Fruit fly (Drosophila melanogaster) S2 (cell line): ENCODE data around the gene CG34167.

Experiments
- CG8478 ChIP-seq: fragments of >200 bp; optimal IDR thresholded peaks from 2 replicates; lab custom pipeline; 2018
- CTCF ChIP-seq, 2 experiments: fragments of >200 bp; optimal IDR thresholded peaks; 2 replicates each; lab custom pipeline; 2018

DNA sequence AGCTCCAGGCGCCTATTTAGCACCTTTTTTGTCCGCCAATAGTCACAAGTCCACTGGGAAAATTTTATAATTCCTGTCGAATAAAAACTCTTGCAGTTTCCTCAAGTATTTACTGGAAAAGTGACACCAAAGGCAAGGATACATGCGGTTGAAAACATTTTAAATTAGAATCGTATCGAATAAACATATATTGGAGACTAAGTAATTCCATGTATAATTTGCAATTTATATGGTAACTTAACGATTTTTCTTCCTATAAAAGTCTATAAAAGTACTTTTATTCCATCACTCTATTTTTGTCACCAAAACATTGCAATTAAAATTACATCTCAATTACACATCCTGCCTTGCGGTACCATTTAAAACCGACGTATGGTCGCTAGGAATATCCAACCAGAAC lies at the start of gene CG34167:
- no peak for TF ChIP-seq CG8478 (lab: Kevin White, UChicago)
- TF ChIP-seq CTCF (optimal IDR thresholded peaks at IDR 0.05; lab: Kevin White, UChicago) = no peak
